Worm (Caenorhabditis elegans): ENCODE data around the gene tra-2.

The tra-2 gene

ce11 chrII:6992949-6993348 is 27.5 kb upstream of the tra-2 start (continued):
- TF ChIP-seq ceh-62 (tag; optimal IDR thresholded peaks at IDR 0.05) (no peak), lin-38 (GFP tag; IDR thresholded peaks at IDR 0.05) (no peak), lin-29 (GFP tag; IDR thresholded peaks at IDR 0.05) (no peak), zfp-3 (GFP tag; conservative IDR thresholded peaks at IDR 0.05) (no peak), mxl-3 (GFP tag; optimal IDR thresholded peaks at IDR 0.05) (no peak), dmd-8 (GFP tag; IDR thresholded peaks at IDR 0.05) (no peak), saeg-2 (GFP tag; IDR thresholded peaks at IDR 0.05) (no peak), vab-7 (GFP tag; IDR thresholded peaks at IDR 0.05) (peak; percentile 28; the same call in 1 of the 2 replicates), nhr-25 (tag; optimal IDR thresholded peaks at IDR 0.05; ENCODE audit: borderline replicate concordance, insufficient read depth) (no peak), zip-11 (GFP tag; IDR thresholded peaks at IDR 0.05) (no peak), hmg-1.1 (GFP tag; IDR thresholded peaks at IDR 0.05) (peak; percentile 64), mdt-29 (GFP tag; IDR thresholded peaks at IDR 0.05) (no peak), mxl-2 (GFP tag; conservative IDR thresholded peaks at IDR 0.05) (no peak), D1046.2 (GFP tag; IDR thresholded peaks at IDR 0.05) (no peak), F44E2.7 (GFP tag; IDR thresholded peaks at IDR 0.05) (no peak), nhr-6 (tag; optimal IDR thresholded peaks at IDR 0.05) (no peak), egl-27 (tag; optimal IDR thresholded peaks at IDR 0.05) (no peak), fkh-10 (GFP tag; optimal IDR thresholded peaks at IDR 0.05) (peak; percentile 87), dve-1 (tag; optimal IDR thresholded peaks at IDR 0.05; ENCODE audit: insufficient read depth) (no peak), F26F4.8 (GFP tag; conservative IDR thresholded peaks at IDR 0.05) (no peak), pqm-1 (tag; optimal IDR thresholded peaks at IDR 0.05) (no peak), aha-1 (tag) (no peak), lim-7 (GFP tag; IDR thresholded peaks at IDR 0.05) (no peak), gei-8 (GFP tag; optimal IDR thresholded peaks at IDR 0.05) (no peak), ceh-20 (GFP tag; IDR thresholded peaks at IDR 0.05) (peak; percentile 77), snpc-4 (tag; optimal IDR thresholded peaks at IDR 0.05) (no peak), hlh-11 (tag; optimal IDR thresholded peaks at IDR 0.05) (peak; percentile 33), ceh-28 (tag; optimal IDR thresholded peaks at IDR 0.05) (peak; percentile 50)

ce11 chrII:6989830-6990287 is 24.4 kb upstream of the tra-2 start, which contains the start of gene C15F1.1:
Gene C15F1.1 (plus strand): TSS chrII:6989880.
- no peak for TF ChIP-seq ceh-82 (tag; optimal IDR thresholded peaks at IDR 0.05)
- TF ChIP-seq nhr-48 (tag; optimal IDR thresholded peaks at IDR 0.05): no peak
- TF ChIP-seq sdz-12 (GFP tag; optimal IDR thresholded peaks at IDR 0.05): no peak
- no peak for TF ChIP-seq ceh-44 (GFP tag; IDR thresholded peaks at IDR 0.05)
- TF ChIP-seq zfp-3 (GFP tag; conservative IDR thresholded peaks at IDR 0.05): no peak
- no peak for TF ChIP-seq zip-2 (tag; optimal IDR thresholded peaks at IDR 0.05)
- no peak for TF ChIP-seq Y105C5A.15 (GFP tag; IDR thresholded peaks at IDR 0.05)
- no peak for TF ChIP-seq vab-7 (GFP tag; IDR thresholded peaks at IDR 0.05)
- TF ChIP-seq F37D6.2 (tag; optimal IDR thresholded peaks at IDR 0.05): no peak
- no peak for TF ChIP-seq mes-2 (tag; optimal IDR thresholded peaks at IDR 0.05; ENCODE audit: poor library complexity, severe bottlenecking)
- no peak for TF ChIP-seq spr-1 (tag; optimal IDR thresholded peaks at IDR 0.05)
- TF ChIP-seq dve-1 (tag; optimal IDR thresholded peaks at IDR 0.05; ENCODE audit: insufficient read depth): no peak
- no peak for TF ChIP-seq pha-4 (GFP tag; IDR thresholded peaks at IDR 0.05)
- TF ChIP-seq pha-4 (tag; optimal IDR thresholded peaks at IDR 0.05): no peak

ce11 chrII:6979646-6980045 is 14.2 kb upstream of the tra-2 start, which contains the start of gene C15F1.2:
Gene C15F1.2 (plus strand): TSS chrII:6979953.
- TF ChIP-seq skn-1 (tag; optimal IDR thresholded peaks at IDR 0.05): no peak
- TF ChIP-seq unc-62 (GFP tag; optimal IDR thresholded peaks at IDR 0.05 in 1 of 2): peak in 1 of 2 experiments; percentile 9
- TF ChIP-seq unc-62 (tag; optimal IDR thresholded peaks at IDR 0.05): no peak
- TF ChIP-seq lsy-2 (tag; optimal IDR thresholded peaks at IDR 0.05): no peak
